Worm (Caenorhabditis elegans) whole organism, mixed stage, embryonic: ENCODE data around the gene vps-35.

Experiments used
- M03D4.4 ChIP-seq: sonication (generic microtip); optimal IDR thresholded peaks from 2 replicates; lab custom pipeline; 2017; ENCODE audit warnings: mild to moderate bottlenecking, missing genetic modification characterization, missing compliant biosample characterization
- ces-1 ChIP-seq: fragments of 150-350 bp; optimal IDR thresholded peaks from 2 replicates; lab custom pipeline; 2014; ENCODE audit warnings: missing biosample characterization, missing genetic modification reagents, missing genetic modification characterization
- cnd-1 ChIP-seq: fragments of 200-800 bp; sonication (Bioruptor generic); optimal IDR thresholded peaks from 2 replicates; lab custom pipeline; 2018; ENCODE audit warnings: mild to moderate bottlenecking, missing genetic modification characterization, missing compliant biosample characterization
- lsy-2 ChIP-seq: fragments of 150-350 bp; optimal IDR thresholded peaks from 2 replicates; lab custom pipeline; 2014; ENCODE audit warnings: missing biosample characterization, missing genetic modification characterization
- mep-1 ChIP-seq: fragments of 150-350 bp; optimal IDR thresholded peaks from 2 replicates; lab custom pipeline; 2017; ENCODE audit warnings: missing biosample characterization, missing genetic modification reagents, missing genetic modification characterization, inconsistent platforms
- nhr-12 ChIP-seq: fragments of 150-350 bp; optimal IDR thresholded peaks from 2 replicates; lab custom pipeline; 2014; ENCODE audit warnings: missing biosample characterization, missing genetic modification characterization
- nhr-237 ChIP-seq: fragments of 150-350 bp; optimal IDR thresholded peaks from 2 replicates; lab custom pipeline; 2014; ENCODE audit warnings: missing biosample characterization, missing genetic modification characterization
- nhr-28 ChIP-seq: fragments of 150-350 bp; optimal IDR thresholded peaks from 2 replicates; lab custom pipeline; 2014; ENCODE audit warnings: missing biosample characterization, missing genetic modification characterization
- nhr-76 ChIP-seq: sonication (generic microtip); optimal IDR thresholded peaks from 2 replicates; lab custom pipeline; 2017; ENCODE audit warnings: missing biosample characterization, missing genetic modification characterization
- snpc-4 ChIP-seq: fragments of 150-350 bp; optimal IDR thresholded peaks from 2 replicates; lab custom pipeline; 2014; ENCODE audit warnings: missing biosample characterization, missing genetic modification characterization

DNA sequence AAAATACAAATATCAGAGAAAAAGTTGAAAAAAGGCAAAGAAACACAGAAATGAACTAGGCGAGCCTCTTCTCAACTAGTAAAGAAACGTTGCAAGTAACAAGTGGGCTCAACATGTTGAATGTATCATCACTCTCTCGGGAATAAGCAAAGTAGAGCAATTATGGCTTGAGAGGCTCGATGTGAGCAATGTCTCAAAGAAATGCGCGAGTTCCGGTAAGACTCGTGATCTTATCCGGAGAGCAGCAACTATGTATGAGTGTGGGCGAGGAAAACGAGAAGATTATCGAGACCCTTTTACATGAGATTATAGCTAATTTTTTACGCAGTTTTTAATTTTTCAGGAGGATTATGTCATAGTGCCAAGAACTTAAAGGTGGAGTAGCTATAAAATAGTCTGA, 44.6 kb downstream of the vps-35 start:
- TF ChIP-seq ces-1 (GFP tag; lab: Kevin White, UChicago) (no peak), M03D4.4 (no peak), snpc-4 (no peak), nhr-28 (no peak), nhr-237 (tag; lab: Kevin White, UChicago) (no peak), nhr-12 (tag; lab: Kevin White, UChicago) (no peak), cnd-1 (tag; lab: Kevin White, UChicago) (no peak), nhr-76 (tag; lab: Kevin White, UChicago) (no peak), lsy-2 (tag; lab: Kevin White, UChicago) (no peak), mep-1 (tag; lab: Kevin White, UChicago) (no peak)
